Worm (Caenorhabditis elegans) whole organism, L4/young adult: ENCODE results near the gene cebp-1.

Experiments used
- W03F9.2 ChIP-seq: fragments of 150-350 bp; optimal IDR thresholded peaks from 2 replicates; lab custom pipeline; 2014; ENCODE audit warnings: missing biosample characterization, missing genetic modification characterization
- dao-5 ChIP-seq: sonication (generic microtip); optimal IDR thresholded peaks from 2 replicates; lab custom pipeline; 2016; ENCODE audit warnings: missing genotype, missing genetic modification characterization, moderate library complexity, missing compliant biosample characterization
- him-1 ChIP-seq: sonication (generic microtip); optimal IDR thresholded peaks from 2 replicates; lab custom pipeline; 2016; ENCODE audit warnings: missing genotype, missing genetic modification reagents, missing genetic modification characterization, missing compliant biosample characterization

DNA sequence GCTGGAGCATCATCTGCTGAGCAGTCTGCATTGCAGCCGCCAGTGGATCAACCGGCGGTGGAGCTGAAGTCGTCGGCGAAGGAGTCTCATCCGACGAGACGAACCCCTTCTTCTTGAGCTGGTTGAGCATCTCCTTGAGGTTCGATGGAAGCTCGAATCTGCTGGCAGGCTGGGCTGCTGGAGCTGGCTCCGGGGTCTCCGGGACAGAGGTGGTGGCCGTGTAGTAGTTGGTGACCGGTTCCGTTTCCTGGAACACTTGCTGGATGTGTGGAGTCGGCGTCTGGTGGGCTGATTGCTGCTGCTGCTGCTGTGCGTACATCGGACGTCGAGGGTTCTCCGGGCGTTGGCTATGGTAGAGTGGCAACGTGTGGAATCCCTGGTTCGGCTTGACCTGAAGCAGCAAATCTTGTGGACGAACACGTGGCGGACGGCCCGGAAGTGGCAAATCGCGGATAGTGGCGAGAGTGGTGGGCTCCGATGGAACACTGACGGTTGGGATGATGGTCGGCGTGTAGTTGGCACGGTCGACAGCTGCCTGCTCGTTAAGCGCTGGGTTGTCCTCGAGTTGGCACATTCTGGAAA is 12.0 kb downstream of the cebp-1 start:
- TF ChIP-seq him-1 (tag; lab: Kevin White, UChicago), result no peak
- TF ChIP-seq W03F9.2 (tag; lab: Kevin White, UChicago), result no peak
- no peak for TF ChIP-seq dao-5 (tag; lab: Kevin White, UChicago)
